Worm (Caenorhabditis elegans): ENCODE results near the gene T26E4.3.
"Not testable (repeated sequence)": the region's sequence is repeated elsewhere in the genome, so short reads cannot be mapped to it uniquely, and the experiment has no call there.

The T26E4.3 gene

DNA sequence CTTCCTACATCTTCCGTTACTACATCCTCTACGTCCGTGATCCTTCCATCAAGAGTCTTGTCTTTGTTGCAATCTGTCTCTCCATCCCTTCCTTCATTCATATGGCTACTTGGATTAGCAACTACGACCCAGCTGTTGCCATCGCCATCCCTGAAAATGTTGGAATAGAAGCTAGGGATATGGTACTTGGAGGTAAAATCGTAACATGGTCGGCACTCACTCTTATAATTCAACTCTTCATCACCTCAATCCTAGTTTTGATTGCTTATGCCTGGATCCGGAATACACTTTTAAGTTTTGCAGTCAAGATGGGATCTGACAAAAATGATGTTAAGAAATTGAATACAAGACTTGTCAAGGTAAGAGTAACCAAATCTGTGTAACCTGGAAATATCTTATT lies 21.2 kb downstream of the T26E4.3 start, which contains the start of gene T26E4.18:
TSS of gene T26E4.18 (minus strand) at position 101 of the 400 bp plus-strand sequence.
- not testable (repeated sequence) for TF ChIP-seq lin-15B, zag-1, hmg-11 (tag; optimal IDR thresholded peaks at IDR 0.05)

DNA sequence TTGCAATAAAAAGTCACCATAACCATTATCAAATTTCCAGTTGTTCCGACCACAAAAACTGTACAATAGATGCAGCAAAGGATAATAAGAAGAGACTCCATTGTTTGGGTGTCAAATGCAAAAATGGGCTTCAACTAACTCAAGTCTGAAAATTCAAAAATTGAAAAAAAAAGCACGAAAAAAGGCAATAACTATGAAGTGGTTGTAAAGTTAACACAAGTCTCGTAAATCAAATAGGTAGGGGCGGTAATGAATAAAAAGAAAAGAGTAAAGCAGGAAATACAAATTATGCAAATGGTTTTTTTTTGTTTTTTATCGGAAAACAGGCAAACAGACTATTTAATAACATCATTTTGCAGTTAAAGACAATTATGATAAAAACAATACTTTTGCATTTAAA lies 24.8 kb downstream of the T26E4.3 start, which contains the start of gene srsx-38:
TSS of gene srsx-38 (minus strand) at position 101 of the 400 bp plus-strand sequence.
- not testable (repeated sequence) for TF ChIP-seq nhr-43 (tag; optimal IDR thresholded peaks at IDR 0.05; ENCODE audit: poor library complexity, severe bottlenecking); mml-1 (tag; optimal IDR thresholded peaks at IDR 0.05); fkh-10 (GFP tag; optimal IDR thresholded peaks at IDR 0.05)

- TF ChIP-seq fkh-10 (GFP tag; optimal IDR thresholded peaks at IDR 0.05) (no peak), ceh-16 (tag; optimal IDR thresholded peaks at IDR 0.05) (no peak), pha-4 (tag; optimal IDR thresholded peaks at IDR 0.05) (no peak)
These were observed 26.9 kb downstream of the T26E4.3 start, which contains the start of gene srsx-36 for ce11 chrV:15809543-15809942. Gene srsx-36, minus strand, starts transcription at chrV:15809643.

DNA sequence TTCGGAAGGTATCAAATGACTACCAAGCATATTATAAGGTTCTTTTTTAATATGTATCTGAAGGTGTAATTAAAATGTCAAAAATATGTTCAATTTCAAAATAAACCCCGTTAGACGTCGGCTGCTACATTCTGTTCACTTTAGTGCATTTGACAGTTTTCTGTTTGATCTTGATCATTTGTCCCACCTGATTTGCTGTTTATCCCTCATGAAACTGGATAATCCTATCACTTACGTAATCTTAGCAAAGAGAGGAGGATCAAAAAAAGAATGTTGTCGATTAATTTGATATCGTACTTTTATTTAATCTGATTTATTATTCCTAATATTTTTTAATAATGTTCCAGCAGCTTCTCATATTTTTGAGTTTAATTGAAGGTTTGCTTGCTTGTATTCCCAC lies 27.9 kb downstream of the T26E4.3 start, which contains the start of gene F54B8.1:
TSS of gene F54B8.1 (plus strand) at position 301 of the 400 bp plus-strand sequence.
- TF ChIP-seq nhr-77 (tag; optimal IDR thresholded peaks at IDR 0.05) (no peak), jun-1 (tag; optimal IDR thresholded peaks at IDR 0.05) (no peak), zag-1 (tag; optimal IDR thresholded peaks at IDR 0.05) (no peak), ztf-11 (tag; optimal IDR thresholded peaks at IDR 0.05) (no peak)

DNA sequence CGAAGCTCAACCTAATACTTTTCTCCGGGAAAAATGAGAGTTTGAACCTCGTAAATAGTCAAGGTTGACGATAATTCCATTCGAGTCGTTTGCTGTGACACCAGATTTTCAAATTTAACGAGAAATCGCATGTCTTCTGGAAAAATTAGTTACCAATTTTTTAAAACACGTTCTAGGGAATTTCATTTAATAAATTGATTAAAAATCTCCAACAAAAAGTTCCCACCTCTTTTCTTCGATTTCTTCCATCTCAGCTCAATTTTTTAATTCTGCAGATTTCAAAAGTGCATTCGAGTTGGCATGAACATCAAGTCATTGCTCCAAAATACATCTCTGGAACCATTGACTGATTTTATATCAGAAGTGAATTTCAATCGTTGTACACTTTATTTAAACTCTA lies 29.4 kb downstream of the T26E4.3 start, which contains the start of gene nhr-282:
TSS of gene nhr-282 (plus strand) at position 301 of the 400 bp plus-strand sequence.
- not testable (repeated sequence) for TF ChIP-seq fkh-10 (GFP tag; optimal IDR thresholded peaks at IDR 0.05); nhr-25 (tag; optimal IDR thresholded peaks at IDR 0.05); nhr-11 (tag; optimal IDR thresholded peaks at IDR 0.05)

- TF ChIP-seq nhr-67 (tag; optimal IDR thresholded peaks at IDR 0.05): no peak
- TF ChIP-seq ceh-82 (tag; optimal IDR thresholded peaks at IDR 0.05): no peak
- TF ChIP-seq fos-1 (tag; optimal IDR thresholded peaks at IDR 0.05): no peak
- no peak for TF ChIP-seq nhr-12 (tag; optimal IDR thresholded peaks at IDR 0.05)
- no peak for TF ChIP-seq elt-3 (tag; optimal IDR thresholded peaks at IDR 0.05)
- no peak for TF ChIP-seq lsy-12 (tag; optimal IDR thresholded peaks at IDR 0.05)
- no peak for TF ChIP-seq nhr-11 (tag; optimal IDR thresholded peaks at IDR 0.05)
- no peak for TF ChIP-seq mdl-1 (tag; optimal IDR thresholded peaks at IDR 0.05)
- no peak for TF ChIP-seq elt-1 (tag; optimal IDR thresholded peaks at IDR 0.05)
- no peak for TF ChIP-seq jun-1 (tag; optimal IDR thresholded peaks at IDR 0.05)
- TF ChIP-seq hmg-11 (tag; optimal IDR thresholded peaks at IDR 0.05): no peak
- TF ChIP-seq ZK546.5 (tag; optimal IDR thresholded peaks at IDR 0.05): no peak
These were observed 33.4 kb downstream of the T26E4.3 start, which contains the start of the genes fbxa-69 and F54B8.4 for ce11 chrV:15815962-15816432. Gene fbxa-69, minus strand, starts transcription at chrV:15815971. Gene F54B8.4, plus strand, starts transcription at chrV:15816382.

DNA sequence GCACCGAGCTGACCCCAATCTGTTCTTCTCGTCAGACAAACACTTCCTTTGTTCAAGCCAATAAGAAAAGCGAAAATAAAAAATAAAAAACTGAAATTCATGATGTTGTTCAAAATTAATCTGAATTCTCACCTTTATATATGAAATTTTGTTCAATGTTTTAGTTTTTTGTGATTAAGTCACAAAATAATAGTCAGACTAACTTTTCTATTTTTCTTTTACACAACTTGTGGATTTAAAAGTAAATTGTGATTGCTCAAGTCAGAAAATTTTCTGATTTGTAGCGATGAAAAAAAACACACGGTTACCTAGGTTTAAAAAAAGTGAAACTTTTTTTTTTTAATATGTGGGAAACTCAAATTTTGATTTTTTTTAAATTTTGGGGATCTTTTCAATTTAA lies 35.2 kb downstream of the T26E4.3 start, which contains the start of gene abf-3:
TSS of gene abf-3 (minus strand) at position 101 of the 400 bp plus-strand sequence.
- TF ChIP-seq sea-2 (GFP tag; optimal IDR thresholded peaks at IDR 0.05) (no peak), mml-1 (tag; optimal IDR thresholded peaks at IDR 0.05) (no peak), eor-1 (tag; optimal IDR thresholded peaks at IDR 0.05) (no peak), fkh-2 (tag; optimal IDR thresholded peaks at IDR 0.05) (no peak), elt-3 (tag; optimal IDR thresholded peaks at IDR 0.05) (no peak), snpc-4 (tag; optimal IDR thresholded peaks at IDR 0.05) (no peak), jun-1 (tag; optimal IDR thresholded peaks at IDR 0.05) (no peak), nhr-76 (tag; optimal IDR thresholded peaks at IDR 0.05) (no peak), elt-2 (tag; optimal IDR thresholded peaks at IDR 0.05) (no peak), skn-1 (tag; optimal IDR thresholded peaks at IDR 0.05) (no peak), ceh-9 (tag; optimal IDR thresholded peaks at IDR 0.05) (no peak), nhr-237 (tag; optimal IDR thresholded peaks at IDR 0.05) (no peak), ceh-28 (tag; optimal IDR thresholded peaks at IDR 0.05) (no peak), mdl-1 (tag; optimal IDR thresholded peaks at IDR 0.05) (no peak), aly-2 (tag; optimal IDR thresholded peaks at IDR 0.05) (no peak), R02D3.7 (tag; optimal IDR thresholded peaks at IDR 0.05) (no peak), unc-39 (tag; optimal IDR thresholded peaks at IDR 0.05) (no peak), fkh-10 (GFP tag; optimal IDR thresholded peaks at IDR 0.05) (no peak)

All from whole organism, L3 larva.